Fruit fly (Drosophila melanogaster) whole organism, prepupa: ENCODE results near the gene CG31445.

Source experiments
- CG10631 ChIP-seq: fragments of 200-800 bp; sonication (Bioruptor generic); optimal IDR thresholded peaks from 2 replicates; lab custom pipeline; 2016; ENCODE audit warnings: missing biosample characterization, missing genetic modification characterization
- CG11294 ChIP-seq: fragments of 200-800 bp; sonication (Bioruptor generic); IDR thresholded peaks from 2 replicates; pipeline ENCODE4 v1.3.6; 2022; ENCODE audit warnings: missing biosample characterization, missing genetic modification characterization
- CG11762 ChIP-seq: fragments of 200-800 bp; sonication (Bioruptor generic); optimal IDR thresholded peaks from 3 replicates; lab custom pipeline; 2016; ENCODE audit warnings: missing biosample characterization, missing genetic modification characterization; ENCODE audit not compliant: insufficient read depth
- CG11902 ChIP-seq: fragments of 200-800 bp; sonication (Bioruptor generic); optimal IDR thresholded peaks from 3 replicates; lab custom pipeline; 2016; ENCODE audit warnings: missing biosample characterization, missing genetic modification characterization
- CG15336 ChIP-seq: fragments of 200-800 bp; sonication (Bioruptor generic); IDR thresholded peaks from 2 replicates; pipeline ENCODE4 v1.3.6; 2022; ENCODE audit warnings: missing biosample characterization, missing genetic modification characterization
- CG1621 ChIP-seq: fragments of 200-800 bp; sonication (Bioruptor generic); optimal IDR thresholded peaks from 3 replicates; lab custom pipeline; 2018; ENCODE audit warnings: missing biosample characterization, mild to moderate bottlenecking, missing genetic modification characterization
- CG3032 ChIP-seq: fragments of 200-800 bp; optimal IDR thresholded peaks from 2 replicates; lab custom pipeline; 2019; ENCODE audit warnings: missing biosample characterization, mild to moderate bottlenecking, missing genetic modification characterization, moderate library complexity
- CG31627 ChIP-seq: fragments of 200-800 bp; sonication (Bioruptor generic); optimal IDR thresholded peaks from 3 replicates; lab custom pipeline; 2016; ENCODE audit warnings: missing biosample characterization, missing genetic modification characterization
- CG32006 ChIP-seq: fragments of 200-800 bp; sonication (Bioruptor generic); optimal IDR thresholded peaks from 3 replicates; lab custom pipeline; 2017; ENCODE audit warnings: missing biosample characterization, mild to moderate bottlenecking, missing genetic modification characterization
- CG34406 ChIP-seq: fragments of 200-800 bp; sonication (Bioruptor generic); optimal IDR thresholded peaks from 3 replicates; lab custom pipeline; 2016; ENCODE audit warnings: missing biosample characterization, missing genetic modification characterization
- CG3919 ChIP-seq: fragments of 200-800 bp; sonication (Bioruptor generic); optimal IDR thresholded peaks from 3 replicates; lab custom pipeline; 2016; ENCODE audit warnings: missing biosample characterization, missing genetic modification characterization
- CG6163 ChIP-seq: fragments of 200-800 bp; sonication (Bioruptor generic); IDR thresholded peaks from 3 replicates; pipeline ENCODE4 v1.3.6; 2022; ENCODE audit warnings: missing biosample characterization, missing genetic modification characterization
- CG6792 ChIP-seq: fragments of 200-800 bp; sonication (Bioruptor generic); optimal IDR thresholded peaks from 3 replicates; lab custom pipeline; 2016; ENCODE audit warnings: missing biosample characterization, missing genetic modification characterization
- CG6808 ChIP-seq: fragments of 200-800 bp; sonication (Bioruptor generic); optimal IDR thresholded peaks from 3 replicates; lab custom pipeline; 2017; ENCODE audit warnings: missing biosample characterization, missing genetic modification characterization, mild to moderate bottlenecking, moderate library complexity, missing genetic modification reagents
- CG7368 ChIP-seq: fragments of 200-800 bp; sonication (Bioruptor generic); optimal IDR thresholded peaks from 3 replicates; lab custom pipeline; 2016; ENCODE audit warnings: missing biosample characterization, missing genetic modification characterization
- CG8632 ChIP-seq: fragments of 200-800 bp; sonication (Bioruptor generic); optimal IDR thresholded peaks from 3 replicates; lab custom pipeline; 2016; ENCODE audit warnings: missing biosample characterization, missing genetic modification characterization
- CG9139 ChIP-seq: fragments of 200-800 bp; sonication (Bioruptor generic); optimal IDR thresholded peaks from 3 replicates; lab custom pipeline; 2017; ENCODE audit warnings: missing biosample characterization, mild to moderate bottlenecking, missing genetic modification characterization
- Eip75B ChIP-seq: fragments of 200-800 bp; sonication (Bioruptor generic); optimal IDR thresholded peaks from 3 replicates; lab custom pipeline; 2016; ENCODE audit warnings: missing biosample characterization, missing genetic modification characterization
- Eip93F ChIP-seq: fragments of 200-800 bp; sonication (Bioruptor generic); optimal IDR thresholded peaks from 2 replicates; lab custom pipeline; 2016; ENCODE audit warnings: missing biosample characterization, mild to moderate bottlenecking, missing genetic modification characterization
- Ets21C ChIP-seq: fragments of 200-800 bp; sonication (Bioruptor generic); optimal IDR thresholded peaks from 3 replicates; lab custom pipeline; 2016; ENCODE audit warnings: missing biosample characterization, missing genetic modification characterization
- Gug ChIP-seq: fragments of 200-800 bp; sonication (Bioruptor generic); IDR thresholded peaks from 2 replicates; pipeline ENCODE4 v1.3.6; 2022; ENCODE audit warnings: missing biosample characterization, missing genetic modification characterization
- Hr38 ChIP-seq: sonication (Bioruptor generic); optimal IDR thresholded peaks from 2 replicates; lab custom pipeline; 2016; ENCODE audit warnings: missing biosample characterization, missing genetic modification characterization
- Hr39 ChIP-seq: fragments of 200-800 bp; sonication (Bioruptor generic); optimal IDR thresholded peaks from 2 replicates; lab custom pipeline; 2016; ENCODE audit warnings: missing biosample characterization, missing genetic modification characterization
- Hr4 ChIP-seq: fragments of 200-800 bp; sonication (Bioruptor generic); optimal IDR thresholded peaks from 3 replicates; lab custom pipeline; 2016; ENCODE audit warnings: missing biosample characterization, missing genetic modification characterization
- Lpt ChIP-seq: fragments of 200-800 bp; sonication (Bioruptor generic); optimal IDR thresholded peaks from 3 replicates; lab custom pipeline; 2016; ENCODE audit warnings: missing biosample characterization, missing genetic modification characterization
- OdsH ChIP-seq: fragments of 200-800 bp; sonication (Bioruptor generic); optimal IDR thresholded peaks from 3 replicates; lab custom pipeline; 2016; ENCODE audit warnings: missing biosample characterization, missing genetic modification characterization
- Smox ChIP-seq: fragments of 200-800 bp; sonication (Bioruptor generic); optimal IDR thresholded peaks from 3 replicates; lab custom pipeline; 2016; ENCODE audit warnings: missing biosample characterization, missing genetic modification characterization
- Sox102F ChIP-seq: fragments of 200-800 bp; sonication (Bioruptor generic); optimal IDR thresholded peaks from 2 replicates; lab custom pipeline; 2016; ENCODE audit warnings: missing biosample characterization, mild to moderate bottlenecking, missing genetic modification characterization
- Sox14 ChIP-seq: fragments of 200-800 bp; sonication (Bioruptor generic); optimal IDR thresholded peaks from 3 replicates; lab custom pipeline; 2016; ENCODE audit warnings: missing biosample characterization, missing genetic modification characterization
- Sox15 ChIP-seq: fragments of 200-800 bp; sonication (Bioruptor generic); optimal IDR thresholded peaks from 3 replicates; lab custom pipeline; 2016; ENCODE audit warnings: missing biosample characterization, missing genetic modification characterization
- achi ChIP-seq: fragments of 200-800 bp; sonication (Bioruptor generic); optimal IDR thresholded peaks from 3 replicates; lab custom pipeline; 2016; ENCODE audit warnings: missing biosample characterization, missing genetic modification characterization
- acj6 ChIP-seq: fragments of 200-800 bp; sonication (Bioruptor generic); optimal IDR thresholded peaks from 3 replicates; lab custom pipeline; 2016; ENCODE audit warnings: missing biosample characterization, missing genetic modification characterization
- cyc ChIP-seq: fragments of 200-800 bp; sonication (Bioruptor generic); optimal IDR thresholded peaks from 3 replicates; lab custom pipeline; 2016; ENCODE audit warnings: missing biosample characterization, missing genetic modification characterization
- dac ChIP-seq: fragments of 200-800 bp; sonication (Bioruptor generic); optimal IDR thresholded peaks from 2 replicates; lab custom pipeline; 2017; ENCODE audit warnings: missing biosample characterization, mild to moderate bottlenecking, missing genetic modification characterization
- esn ChIP-seq: fragments of 200-800 bp; sonication (Bioruptor generic); optimal IDR thresholded peaks from 2 replicates; lab custom pipeline; 2016; ENCODE audit warnings: missing biosample characterization, mild to moderate bottlenecking, missing genetic modification characterization, moderate library complexity
- fd59A ChIP-seq: fragments of 200-800 bp; sonication (Bioruptor generic); optimal IDR thresholded peaks from 2 replicates; lab custom pipeline; 2017; ENCODE audit warnings: missing biosample characterization, mild to moderate bottlenecking, missing genetic modification characterization, missing genetic modification reagents
- fd85E ChIP-seq: fragments of 200-800 bp; sonication (Bioruptor generic); optimal IDR thresholded peaks from 3 replicates; lab custom pipeline; 2016; ENCODE audit warnings: missing biosample characterization, missing genetic modification characterization
- fkh ChIP-seq: fragments of 200-800 bp; sonication (Bioruptor generic); optimal IDR thresholded peaks from 3 replicates; lab custom pipeline; 2017; ENCODE audit warnings: missing biosample characterization, mild to moderate bottlenecking, missing genetic modification characterization, moderate library complexity
- lz ChIP-seq: fragments of 200-800 bp; sonication (Bioruptor generic); optimal IDR thresholded peaks from 3 replicates; lab custom pipeline; 2016; ENCODE audit warnings: missing biosample characterization, missing genetic modification characterization
- pdm3 ChIP-seq: fragments of 200-800 bp; sonication (Bioruptor generic); optimal IDR thresholded peaks from 3 replicates; lab custom pipeline; 2016; ENCODE audit warnings: missing biosample characterization, missing genetic modification characterization
- salr ChIP-seq, 2 experiments: fragments of 200-800 bp; sonication (Bioruptor generic); optimal IDR thresholded peaks; 3 replicates each; lab custom pipeline; 2016 to 2018; ENCODE audit warnings: missing biosample characterization in 2 of 2, missing genetic modification characterization in 2 of 2, mild to moderate bottlenecking in 1 of 2
- spab ChIP-seq: fragments of 200-800 bp; sonication (Bioruptor generic); optimal IDR thresholded peaks from 2 replicates; lab custom pipeline; 2017; ENCODE audit warnings: missing biosample characterization, mild to moderate bottlenecking, missing genetic modification characterization, missing genetic modification reagents
- ss ChIP-seq, 2 experiments: fragments of 200-800 bp; sonication (Bioruptor generic); optimal IDR thresholded peaks; 2 replicates in 1 of 2; 3 replicates in 1 of 2; lab custom pipeline; 2017 to 2018; ENCODE audit warnings: mild to moderate bottlenecking in 2 of 2, missing biosample characterization in 2 of 2, missing genetic modification characterization in 2 of 2, moderate library complexity in 1 of 2
- vri ChIP-seq: fragments of 200-800 bp; sonication (Bioruptor generic); optimal IDR thresholded peaks from 3 replicates; lab custom pipeline; 2016; ENCODE audit warnings: missing biosample characterization, mild to moderate bottlenecking, missing genetic modification characterization

Gene CG31445

dm6 chr3R:29280633-29281572 is 36.3 kb upstream of the CG31445 start (continued):
- TF ChIP-seq CG11762 (GFP tag; lab: Kevin White, UChicago): peak; percentile 54
- TF ChIP-seq salr (GFP tag; optimal IDR thresholded peaks at IDR 0.05; lab: Kevin White, UChicago): peak in 1 of 2 experiments; percentile 63
- TF ChIP-seq CG8632 (GFP tag; lab: Kevin White, UChicago): no peak
- TF ChIP-seq CG1621 (tag; lab: Kevin White, UChicago): peak; percentile 21
- TF ChIP-seq Eip75B (GFP tag; lab: Kevin White, UChicago): peak; percentile 52
- peak; percentile 65 for TF ChIP-seq Sox14 (GFP tag; lab: Kevin White, UChicago)
- peak; percentile 32 for TF ChIP-seq achi
- no peak for TF ChIP-seq CG11902 (GFP tag; lab: Kevin White, UChicago)
- no peak for TF ChIP-seq Sox102F (GFP tag; lab: Kevin White, UChicago)
- no peak for TF ChIP-seq Eip93F (GFP tag; lab: Kevin White, UChicago)
- no peak for TF ChIP-seq CG7368
- peak; percentile 31 for TF ChIP-seq acj6 (GFP tag; lab: Kevin White, UChicago)
- TF ChIP-seq pdm3 (GFP tag; lab: Kevin White, UChicago): peak; percentile 38
- peak; percentile 49 for TF ChIP-seq fd59A (GFP tag; lab: Kevin White, UChicago)
- peak; percentile 54 for TF ChIP-seq CG6808
- peak; percentile 22 for TF ChIP-seq CG6792 (GFP tag; lab: Kevin White, UChicago)
- TF ChIP-seq CG11294 (GFP tag; lab: Robert Waterston, UW): no peak
- TF ChIP-seq CG3919 (GFP tag; lab: Kevin White, UChicago): peak; percentile 40
- no peak for TF ChIP-seq Sox15
- TF ChIP-seq CG32006 (GFP tag; lab: Kevin White, UChicago): peak; percentile 68
- TF ChIP-seq Hr4 (GFP tag; lab: Kevin White, UChicago): peak; percentile 25
- TF ChIP-seq, all 60 proteins: peak for 34

- peak; percentile 21 for TF ChIP-seq CG1621 (tag; lab: Kevin White, UChicago)
- TF ChIP-seq CG3032 (tag; lab: Kevin White, UChicago): peak; percentile 95
- no peak for TF ChIP-seq CG11294 (GFP tag; lab: Robert Waterston, UW)
- TF ChIP-seq spab (GFP tag; lab: Kevin White, UChicago): peak; percentile 93
- peak; percentile 22 for TF ChIP-seq Sox14 (GFP tag; lab: Kevin White, UChicago)
- TF ChIP-seq CG10631: peak; percentile 40
- no peak for TF ChIP-seq vri (GFP tag; lab: Kevin White, UChicago)
- no peak for TF ChIP-seq Smox (GFP tag; lab: Kevin White, UChicago)
- peak; percentile 41 to 47 for TF ChIP-seq ss (GFP tag; optimal IDR thresholded peaks at IDR 0.05; lab: Kevin White, UChicago)
- TF ChIP-seq CG9139: peak; percentile 76
- TF ChIP-seq CG3919 (GFP tag; lab: Kevin White, UChicago): peak; percentile 70
- no peak for TF ChIP-seq Gug (GFP tag; lab: Robert Waterston, UW)
- TF ChIP-seq CG11762 (GFP tag; lab: Kevin White, UChicago): peak; percentile 68
- no peak for TF ChIP-seq dac (GFP tag; lab: Kevin White, UChicago)
- peak; percentile 20 for TF ChIP-seq pdm3 (GFP tag; lab: Kevin White, UChicago)
- TF ChIP-seq CG6792 (GFP tag; lab: Kevin White, UChicago): no peak
- TF ChIP-seq Sox102F (GFP tag; lab: Kevin White, UChicago): no peak
- TF ChIP-seq Hr38 (GFP tag; lab: Kevin White, UChicago): no peak
- TF ChIP-seq lz (GFP tag; lab: Kevin White, UChicago): no peak
- TF ChIP-seq fd85E (GFP tag; lab: Kevin White, UChicago): no peak
- no peak for TF ChIP-seq fd59A (GFP tag; lab: Kevin White, UChicago)
- peak; percentile 47 for TF ChIP-seq Lpt
- TF ChIP-seq CG34406 (GFP tag; lab: Kevin White, UChicago): peak; percentile 13
- TF ChIP-seq esn (GFP tag; lab: Kevin White, UChicago): peak; percentile 19
- no peak for TF ChIP-seq CG31627 (GFP tag; lab: Kevin White, UChicago)
- TF ChIP-seq acj6 (GFP tag; lab: Kevin White, UChicago): peak; percentile 17
- no peak for TF ChIP-seq fkh (GFP tag; lab: Kevin White, UChicago)
- no peak for TF ChIP-seq CG15336
- peak; percentile 90 for TF ChIP-seq achi
- TF ChIP-seq CG6163 (GFP tag; lab: Robert Waterston, UW): no peak; the same call in 2 of the 3 replicates
- TF ChIP-seq Ets21C (GFP tag; lab: Kevin White, UChicago): no peak
- peak; percentile 45 for TF ChIP-seq cyc (GFP tag; lab: Kevin White, UChicago)
- TF ChIP-seq Eip93F (GFP tag; lab: Kevin White, UChicago): no peak
- TF ChIP-seq Hr4 (GFP tag; lab: Kevin White, UChicago): no peak
- TF ChIP-seq Hr39 (GFP tag; lab: Kevin White, UChicago): no peak
- TF ChIP-seq OdsH (GFP tag; lab: Kevin White, UChicago): no peak
Measured at dm6 chr3R:29279557-29280203, 35.1 kb upstream of the CG31445 start.
